Fruit fly (Drosophila melanogaster): ENCODE measurements around the gene cona.

cona gene

dm6 chr3R:18398954-18399697 is 13.5 kb downstream of the cona start, which contains the start of gene Vha100-2 (continued):
- TF ChIP-seq dimm (GFP tag; IDR thresholded peaks at IDR 0.05) (no peak), tna (GFP tag; IDR thresholded peaks at IDR 0.05; ENCODE audit: partially characterized antibody) (peak; percentile 52; the same call in 1 of the 2 replicates), E2f1 (GFP tag; IDR thresholded peaks at IDR 0.05) (peak; percentile 50; the same call in 1 of the 2 replicates), bigmax (GFP tag; optimal IDR thresholded peaks at IDR 0.05) (peak; percentile 3), Hr78 (GFP tag; optimal IDR thresholded peaks at IDR 0.05) (peak in 1 of 2 experiments; percentile 29), CG3838 (GFP tag; optimal IDR thresholded peaks at IDR 0.05) (no peak), CG17186 (GFP tag; optimal IDR thresholded peaks at IDR 0.05) (peak; percentile 68), Bdp1 (GFP tag; optimal IDR thresholded peaks at IDR 0.05) (no peak), GATAe (GFP tag; conservative IDR thresholded peaks at IDR 0.05) (0 out of 2 replicates have a peak, but pooled peaks have one; percentile 18), ERR (GFP tag; optimal IDR thresholded peaks at IDR 0.05) (no peak), CG18476 (GFP tag; optimal IDR thresholded peaks at IDR 0.05) (no peak), Myb (GFP tag; optimal IDR thresholded peaks at IDR 0.05) (peak; percentile 97), pita (GFP tag; optimal IDR thresholded peaks at IDR 0.05) (no peak), CG32772 (GFP tag; IDR thresholded peaks at IDR 0.05) (0 out of 2 replicates have a peak, but pooled peaks have one; percentile 14), CG11696 (GFP tag; IDR thresholded peaks at IDR 0.05) (no peak; the same call in 1 of the 2 replicates), shn (GFP tag; optimal IDR thresholded peaks at IDR 0.05) (no peak), CG11560 (tag; IDR thresholded peaks at IDR 0.05) (no peak), salm (tag; optimal IDR thresholded peaks at IDR 0.05) (no peak), row (GFP tag; IDR thresholded peaks at IDR 0.05) (peak; percentile 83), CG14014 (GFP tag; IDR thresholded peaks at IDR 0.05) (peak; percentile 59; the same call in 1 of the 2 replicates), Lpt (GFP tag; optimal IDR thresholded peaks at IDR 0.05) (no peak), CG10462 (GFP tag; optimal IDR thresholded peaks at IDR 0.05) (peak; percentile 3), ato (GFP tag; IDR thresholded peaks at IDR 0.05; ENCODE audit: partially characterized antibody) (0 out of 2 replicates have a peak, but pooled peaks have one; percentile 16), CG43689 (GFP tag; IDR thresholded peaks at IDR 0.05) (peak; percentile 33; the same call in 1 of the 2 replicates), Dll (GFP tag; IDR thresholded peaks at IDR 0.05; ENCODE audit: partially characterized antibody) (no peak), CG14710 (tag; optimal IDR thresholded peaks at IDR 0.05) (peak; percentile 54), CG11085 (GFP tag; IDR thresholded peaks at IDR 0.05) (peak; percentile 27; the same call in 1 of the 2 replicates), CG1602 (GFP tag; optimal IDR thresholded peaks at IDR 0.05) (no peak), CG17361 (GFP tag; IDR thresholded peaks at IDR 0.05) (peak; percentile 51; the same call in 2 of the 3 replicates), Meics (GFP tag; optimal IDR thresholded peaks at IDR 0.05) (peak; percentile 41), CG10274 (GFP tag; optimal IDR thresholded peaks at IDR 0.05) (no peak), CG15269 (tag; optimal IDR thresholded peaks at IDR 0.05) (peak; percentile 51), bowl (GFP tag; IDR thresholded peaks at IDR 0.05) (no peak), gce (GFP tag; IDR thresholded peaks at IDR 0.05) (peak; percentile 67; the same call in 2 of the 3 replicates), ewg (GFP tag; optimal IDR thresholded peaks at IDR 0.05) (no peak), CG4282 (GFP tag; optimal IDR thresholded peaks at IDR 0.05) (no peak), seq (GFP tag; IDR thresholded peaks at IDR 0.05) (peak; percentile 40; the same call in 1 of the 2 replicates), CG3407 (GFP tag; optimal IDR thresholded peaks at IDR 0.05) (no peak), Chrac-16 (GFP tag; optimal IDR thresholded peaks at IDR 0.05) (no peak), CG18262 (tag; optimal IDR thresholded peaks at IDR 0.05) (no peak), Hmx (GFP tag; optimal IDR thresholded peaks at IDR 0.05) (no peak), CG4424 (GFP tag; optimal IDR thresholded peaks at IDR 0.05) (peak; percentile 23), ind (GFP tag; optimal IDR thresholded peaks at IDR 0.05) (peak; percentile 51), Pdp1 (GFP tag; optimal IDR thresholded peaks at IDR 0.05) (no peak), Dbx (GFP tag; IDR thresholded peaks at IDR 0.05) (peak; percentile 51; the same call in 1 of the 3 replicates), CG3281 (GFP tag; optimal IDR thresholded peaks at IDR 0.05) (peak; percentile 26), CG7963 (GFP tag; IDR thresholded peaks at IDR 0.05; ENCODE audit: partially characterized antibody) (0 out of 3 replicates have a peak, but pooled peaks have one; percentile 33), Abd-B (GFP tag; optimal IDR thresholded peaks at IDR 0.05) (peak; percentile 16)
